Worm (Caenorhabditis elegans) whole organism, mixed stage, embryonic: ENCODE data around the gene ZK1307.4.

Experiments used
- ham-2 ChIP-seq: fragments of 200-800 bp; sonication (Bioruptor generic); optimal IDR thresholded peaks from 2 replicates; lab custom pipeline; 2018; ENCODE audit warnings: mild to moderate bottlenecking, missing genetic modification characterization, missing compliant biosample characterization
- nhr-12 ChIP-seq: fragments of 150-350 bp; optimal IDR thresholded peaks from 2 replicates; lab custom pipeline; 2014; ENCODE audit warnings: missing biosample characterization, missing genetic modification characterization
- nhr-237 ChIP-seq: fragments of 150-350 bp; optimal IDR thresholded peaks from 2 replicates; lab custom pipeline; 2014; ENCODE audit warnings: missing biosample characterization, missing genetic modification characterization
- pha-4 ChIP-seq: fragments of 150-350 bp; optimal IDR thresholded peaks from 2 replicates; lab custom pipeline; 2018; ENCODE audit warnings: missing biosample characterization, missing genetic modification reagents, missing genetic modification characterization

DNA sequence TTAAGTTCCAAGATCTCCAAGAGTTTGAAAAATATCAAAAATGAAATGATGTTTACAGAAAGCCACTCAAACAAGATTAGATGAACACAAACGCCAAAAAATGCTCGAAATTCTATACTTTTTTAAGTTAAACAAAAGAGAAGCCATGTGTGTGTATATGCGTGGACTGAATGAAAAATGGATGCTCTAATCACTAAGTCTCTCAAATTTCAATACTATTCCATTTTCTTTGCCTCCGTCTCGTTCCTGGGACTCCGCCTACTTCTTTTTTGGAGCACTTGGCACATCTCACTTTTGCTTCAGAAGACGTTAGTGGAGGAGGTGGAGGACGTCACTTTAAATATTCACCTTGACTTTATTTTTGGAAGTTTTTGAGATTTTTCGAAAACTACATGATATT is 28.2 kb upstream of the ZK1307.4 start:
- no peak for TF ChIP-seq nhr-12 (tag; lab: Kevin White, UChicago)
- no peak for TF ChIP-seq ham-2 (GFP tag; lab: Kevin White, UChicago)
- no peak for TF ChIP-seq nhr-237 (tag; lab: Kevin White, UChicago)
- TF ChIP-seq pha-4 (tag; lab: Kevin White, UChicago): no peak
